Worm (Caenorhabditis elegans): Measurements from ENCODE around the gene sumv-1.

Gene sumv-1

ce11 chrIII:5258918-5259317 is 4.9 kb upstream of the sumv-1 start, which contains the start of gene gop-2:
gop-2 (plus strand) TSS chrIII:5259023.
- no peak for TF ChIP-seq nhr-76 (tag; optimal IDR thresholded peaks at IDR 0.05)
- no peak for TF ChIP-seq ham-2 (GFP tag; optimal IDR thresholded peaks at IDR 0.05)
- no peak for TF ChIP-seq nhr-237 (tag; optimal IDR thresholded peaks at IDR 0.05)
- TF ChIP-seq lsy-2 (tag; optimal IDR thresholded peaks at IDR 0.05): no peak
- no peak for TF ChIP-seq mab-5 (tag; optimal IDR thresholded peaks at IDR 0.05)
- no peak for TF ChIP-seq ces-1 (GFP tag; optimal IDR thresholded peaks at IDR 0.05)

DNA sequence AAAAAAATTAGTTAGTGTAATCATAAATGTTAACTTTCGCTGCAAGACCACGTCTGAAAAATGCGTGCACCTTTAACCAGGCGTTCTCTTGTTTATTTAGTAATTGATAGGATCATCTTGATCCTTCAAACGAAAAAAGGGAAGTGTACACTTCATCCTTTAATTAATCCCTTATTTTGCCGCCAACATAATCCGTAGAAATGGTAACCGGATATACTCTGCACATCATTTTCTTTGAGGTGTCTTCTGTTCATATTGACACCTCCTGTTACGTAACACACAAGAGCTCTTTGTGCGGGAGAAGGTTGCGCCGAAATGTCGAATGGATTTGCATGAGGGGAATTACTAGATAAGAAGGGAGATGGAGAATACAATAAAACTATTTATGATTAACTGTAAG is 5.3 kb downstream of the sumv-1 start:
- TF ChIP-seq zip-8 (tag; optimal IDR thresholded peaks at IDR 0.05) (peak; percentile 14), nhr-2 (tag; optimal IDR thresholded peaks at IDR 0.05) (peak; percentile 81), lin-13 (tag; optimal IDR thresholded peaks at IDR 0.05) (no peak)

ce11 chrIII:5245067-5245466 is 8.9 kb downstream of the sumv-1 start:
- TF ChIP-seq nhr-2 (tag; optimal IDR thresholded peaks at IDR 0.05): peak; percentile 92
- no peak for TF ChIP-seq unc-62 (GFP tag; optimal IDR thresholded peaks at IDR 0.05)

- TF ChIP-seq nhr-2 (tag; optimal IDR thresholded peaks at IDR 0.05) (peak; percentile 72), ham-2 (GFP tag; optimal IDR thresholded peaks at IDR 0.05) (no peak)
Measured at ce11 chrIII:5244539-5244938, 9.4 kb downstream of the sumv-1 start, which contains the start of gene cnd-1. cnd-1 (minus strand) TSS chrIII:5244639.

ce11 chrIII:5241854-5242253 is 12.1 kb downstream of the sumv-1 start:
- TF ChIP-seq blmp-1 (tag; optimal IDR thresholded peaks at IDR 0.05) (no peak), lin-32 (GFP tag; optimal IDR thresholded peaks at IDR 0.05) (no peak), ceh-43 (GFP tag; optimal IDR thresholded peaks at IDR 0.05) (no peak), sem-2 (GFP tag; optimal IDR thresholded peaks at IDR 0.05) (no peak), unc-120 (tag; optimal IDR thresholded peaks at IDR 0.05; ENCODE audit: poor library complexity, severe bottlenecking) (no peak), tbx-8 (GFP tag; optimal IDR thresholded peaks at IDR 0.05) (no peak), nhr-237 (tag; optimal IDR thresholded peaks at IDR 0.05) (no peak), sptf-1 (tag; optimal IDR thresholded peaks at IDR 0.05) (no peak), mls-2 (tag; optimal IDR thresholded peaks at IDR 0.05) (no peak), lin-13 (tag; optimal IDR thresholded peaks at IDR 0.05) (no peak), hlh-1 (tag; optimal IDR thresholded peaks at IDR 0.05) (no peak)

- TF ChIP-seq pha-4 (tag; optimal IDR thresholded peaks at IDR 0.05): no peak
- TF ChIP-seq ceh-39 (tag; optimal IDR thresholded peaks at IDR 0.05): no peak
- no peak for TF ChIP-seq unc-39 (tag; optimal IDR thresholded peaks at IDR 0.05)
- no peak for TF ChIP-seq nhr-237 (tag; optimal IDR thresholded peaks at IDR 0.05)
- no peak for TF ChIP-seq ham-2 (GFP tag; optimal IDR thresholded peaks at IDR 0.05)
- TF ChIP-seq snpc-4 (tag; optimal IDR thresholded peaks at IDR 0.05): no peak
- no peak for TF ChIP-seq mep-1 (tag; optimal IDR thresholded peaks at IDR 0.05)
- TF ChIP-seq nhr-2 (tag; optimal IDR thresholded peaks at IDR 0.05): no peak
- no peak for TF ChIP-seq nhr-76 (tag; optimal IDR thresholded peaks at IDR 0.05)
Measured at ce11 chrIII:5236104-5236503, 17.9 kb downstream of the sumv-1 start, which contains the start of gene prx-10. prx-10 (plus strand) TSS chrIII:5236404.

DNA sequence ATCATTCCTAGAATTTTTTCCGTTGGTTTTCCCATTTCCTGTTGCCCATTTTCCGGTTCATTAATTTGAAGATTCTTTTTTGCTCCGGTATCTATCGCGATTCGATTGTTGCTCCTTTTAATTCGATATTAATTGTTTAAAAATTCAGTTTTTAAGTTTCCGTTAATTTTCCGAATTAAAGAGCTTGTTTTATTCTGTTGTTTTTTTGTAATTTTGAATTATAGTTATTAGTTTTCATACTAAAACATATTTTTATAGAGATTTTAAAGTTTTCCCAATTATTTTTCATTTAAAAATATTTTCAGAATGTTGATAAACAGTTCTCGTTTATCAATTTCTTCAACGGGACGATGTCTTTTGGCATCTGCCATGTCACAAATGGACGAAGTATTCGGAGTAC is 19.7 kb downstream of the sumv-1 start, which contains the start of gene mrps-26:
Gene mrps-26 (plus strand): TSS at position 301 of the 400 bp plus-strand sequence.
- no peak for TF ChIP-seq ztf-11 (tag; optimal IDR thresholded peaks at IDR 0.05)
- TF ChIP-seq blmp-1 (tag; optimal IDR thresholded peaks at IDR 0.05): no peak
- no peak for TF ChIP-seq hlh-1 (tag; optimal IDR thresholded peaks at IDR 0.05)
- no peak for TF ChIP-seq M03D4.4 (tag; optimal IDR thresholded peaks at IDR 0.05)
- TF ChIP-seq sptf-1 (tag; optimal IDR thresholded peaks at IDR 0.05): no peak
- no peak for TF ChIP-seq nhr-12 (tag; optimal IDR thresholded peaks at IDR 0.05)
- no peak for TF ChIP-seq ceh-39 (tag; optimal IDR thresholded peaks at IDR 0.05)
- TF ChIP-seq mls-2 (tag; optimal IDR thresholded peaks at IDR 0.05): no peak
- no peak for TF ChIP-seq ces-1 (GFP tag; optimal IDR thresholded peaks at IDR 0.05)
- TF ChIP-seq cnd-1 (tag; optimal IDR thresholded peaks at IDR 0.05): no peak
- TF ChIP-seq snpc-4 (tag; optimal IDR thresholded peaks at IDR 0.05): no peak

Data from whole organism, mixed stage, embryonic.